Fruit fly (Drosophila melanogaster): Measurements from ENCODE around the gene mRpS2.

DNA sequence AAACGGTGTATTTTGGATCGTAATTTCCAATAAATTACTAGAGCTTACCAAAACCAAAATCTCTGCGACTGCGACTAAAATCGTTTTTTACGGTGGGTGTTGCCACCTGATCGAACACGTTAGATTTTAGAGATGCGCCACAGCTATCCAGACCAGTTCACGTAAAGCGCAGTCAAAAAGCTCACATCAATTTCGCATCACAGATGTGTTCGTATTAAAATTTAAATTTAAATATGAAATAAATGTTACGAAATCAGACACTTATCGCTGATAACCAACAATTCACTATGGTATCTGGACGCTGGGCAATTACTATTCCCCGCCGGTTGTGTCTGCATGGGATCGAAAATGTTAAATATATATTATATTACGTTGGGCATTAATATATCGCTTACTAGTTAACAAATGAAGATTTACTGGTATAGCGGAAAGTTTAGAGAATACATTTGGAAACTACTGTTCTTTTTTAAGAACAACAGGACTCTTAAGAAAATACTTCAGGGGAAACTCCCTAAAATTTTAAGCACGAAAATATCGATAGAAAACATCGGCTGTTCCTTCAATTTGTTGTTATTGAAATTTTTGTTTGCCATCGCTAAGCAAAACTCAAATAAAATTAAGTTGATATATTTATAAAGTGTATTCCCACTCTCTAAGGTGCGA is 2.9 kb downstream of the mRpS2 start, which contains the start of the genes mxt and CG11927:
- TF ChIP-seq N (GFP tag; optimal IDR thresholded peaks at IDR 0.05) (no peak), pan (optimal IDR thresholded peaks at IDR 0.05) (no peak), lola (GFP tag; optimal IDR thresholded peaks at IDR 0.05) (no peak), ey (GFP tag; optimal IDR thresholded peaks at IDR 0.05) (peak; percentile 38), h (GFP tag; optimal IDR thresholded peaks at IDR 0.05) (peak; percentile 45), Mio (GFP tag; optimal IDR thresholded peaks at IDR 0.05) (no peak), usp (GFP tag; optimal IDR thresholded peaks at IDR 0.05) (no peak), GATAd (GFP tag; optimal IDR thresholded peaks at IDR 0.05) (no peak), sage (GFP tag; optimal IDR thresholded peaks at IDR 0.05) (peak; percentile 31), foxo (GFP tag; optimal IDR thresholded peaks at IDR 0.05) (peak in 1 of 2 experiments; percentile 62)
